Worm (Caenorhabditis elegans) whole organism, L4/young adult: ENCODE data around the gene F59C12.3.

ENCODE experiments used
- W03F9.2 ChIP-seq: fragments of 150-350 bp; optimal IDR thresholded peaks from 2 replicates; lab custom pipeline; 2014; ENCODE audit warnings: missing biosample characterization, missing genetic modification characterization
- dao-5 ChIP-seq: sonication (generic microtip); optimal IDR thresholded peaks from 2 replicates; lab custom pipeline; 2016; ENCODE audit warnings: missing genotype, missing genetic modification characterization, moderate library complexity, missing compliant biosample characterization
- him-1 ChIP-seq: sonication (generic microtip); optimal IDR thresholded peaks from 2 replicates; lab custom pipeline; 2016; ENCODE audit warnings: missing genotype, missing genetic modification reagents, missing genetic modification characterization, missing compliant biosample characterization

DNA sequence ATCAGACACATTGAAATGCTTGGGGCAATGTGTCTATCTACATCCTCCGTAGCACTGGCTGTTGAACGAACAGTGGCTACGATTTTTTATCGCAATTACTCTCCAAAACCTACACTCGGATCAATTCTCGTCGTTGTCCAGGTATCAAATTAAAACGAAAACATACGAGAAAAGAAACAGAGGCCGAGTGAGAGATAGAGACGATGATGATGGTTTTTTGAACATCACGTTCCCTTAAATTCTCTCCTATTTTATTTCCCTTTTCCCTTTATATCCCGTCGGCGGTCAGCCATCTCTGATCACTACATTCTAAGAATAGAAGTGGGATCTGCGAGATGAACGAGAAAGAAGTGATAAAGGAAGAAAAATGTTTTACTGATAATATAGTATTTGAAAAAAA, 49.9 kb downstream of the F59C12.3 start:
- TF ChIP-seq him-1 (tag; lab: Kevin White, UChicago) (no peak), dao-5 (tag; lab: Kevin White, UChicago) (no peak), W03F9.2 (tag; lab: Kevin White, UChicago) (no peak)
